Worm (Caenorhabditis elegans): ENCODE data around the gene C13F10.7.

DNA sequence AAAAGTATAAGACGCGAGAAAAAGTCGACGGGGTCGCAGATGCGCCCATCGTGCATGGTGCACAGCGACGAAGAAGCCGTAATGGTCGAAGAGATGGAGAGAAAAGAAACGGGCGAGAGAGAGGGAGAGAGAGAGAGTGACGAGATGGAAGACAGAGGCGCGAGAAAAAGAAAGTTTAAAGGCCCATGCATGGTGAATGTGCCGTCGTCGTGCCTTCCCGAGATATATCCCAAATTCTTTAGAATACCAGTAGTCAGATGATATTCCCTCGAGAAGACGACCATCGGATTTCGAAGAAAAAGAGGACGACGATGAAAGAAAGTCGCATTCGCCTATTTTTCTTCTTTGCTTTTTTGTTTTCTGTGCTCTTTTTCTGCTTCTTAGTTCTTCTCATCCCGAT, 7.0 kb downstream of the C13F10.7 start:
- TF ChIP-seq elt-3 (tag; optimal IDR thresholded peaks at IDR 0.05) (no peak), alr-1 (tag; optimal IDR thresholded peaks at IDR 0.05) (no peak), ama-1 (optimal IDR thresholded peaks at IDR 0.05) (no peak), unc-39 (tag; optimal IDR thresholded peaks at IDR 0.05) (no peak), nhr-129 (tag; optimal IDR thresholded peaks at IDR 0.05) (no peak), zag-1 (tag; optimal IDR thresholded peaks at IDR 0.05) (no peak), nhr-25 (tag; optimal IDR thresholded peaks at IDR 0.05) (no peak), sma-3 (GFP tag; optimal IDR thresholded peaks at IDR 0.05) (no peak), aly-2 (tag; optimal IDR thresholded peaks at IDR 0.05) (no peak), F13H6.1 (tag; optimal IDR thresholded peaks at IDR 0.05) (no peak), mab-5 (tag; optimal IDR thresholded peaks at IDR 0.05) (no peak), sma-9 (GFP tag; optimal IDR thresholded peaks at IDR 0.05) (no peak), sma-9 (tag; optimal IDR thresholded peaks at IDR 0.05) (no peak), lsy-2 (tag; optimal IDR thresholded peaks at IDR 0.05) (peak in 1 of 2 experiments; percentile 3), ceh-16 (tag; optimal IDR thresholded peaks at IDR 0.05) (no peak)
